Worm (Caenorhabditis elegans) whole organism, L4 larva: ENCODE results near the gene lips-10.

Experiments
- F10B5.3 ChIP-seq: sonication (generic microtip); optimal IDR thresholded peaks from 2 replicates; lab custom pipeline; 2016; ENCODE audit warnings: mild to moderate bottlenecking, missing genetic modification characterization, missing compliant biosample characterization
- T26A8.4 ChIP-seq: fragments of 200-800 bp; sonication (Bioruptor generic); IDR thresholded peaks from 2 replicates; pipeline ENCODE4 v1.3.6; 2022; ENCODE audit warnings: missing genetic modification characterization, missing compliant biosample characterization
- ZK546.5 ChIP-seq, 2 experiments: sonication (generic microtip); optimal IDR thresholded peaks; 2 replicates each; lab custom pipeline; 2017; ENCODE audit warnings: missing biosample characterization in 2 of 2, missing genetic modification characterization in 2 of 2
- ama-1 ChIP-seq: fragments of 150-350 bp; optimal IDR thresholded peaks from 2 replicates; lab custom pipeline; 2014; ENCODE audit warnings: inconsistent platforms, mixed read lengths
- ceh-20 ChIP-seq: fragments of 200-800 bp; sonication (Bioruptor generic); IDR thresholded peaks from 2 replicates; pipeline ENCODE4 v1.3.6; 2022; ENCODE audit warnings: missing genetic modification reagents, missing genetic modification characterization, missing compliant biosample characterization
- ceh-44 ChIP-seq: fragments of 200-800 bp; sonication (Bioruptor generic); IDR thresholded peaks from 2 replicates; pipeline ENCODE4 v1.3.6; 2022; ENCODE audit warnings: missing genetic modification reagents, missing genetic modification characterization, missing compliant biosample characterization
- cey-2 ChIP-seq: sonication (generic microtip); optimal IDR thresholded peaks from 3 replicates; lab custom pipeline; 2017; ENCODE audit warnings: missing genetic modification characterization, mild to moderate bottlenecking, missing compliant biosample characterization, antibody characterized with exemption, borderline replicate concordance; ENCODE audit not compliant: insufficient read depth
- daf-12 ChIP-seq: fragments of 150-350 bp; optimal IDR thresholded peaks from 2 replicates; lab custom pipeline; 2014; ENCODE audit warnings: missing biosample characterization, missing genetic modification reagents, missing genetic modification characterization
- daf-16 ChIP-seq, 3 experiments: sonication (generic microtip); optimal IDR thresholded peaks; 2 replicates each; lab custom pipeline; 2016 to 2017; ENCODE audit warnings: missing genetic modification characterization in 3 of 3, missing genetic modification reagents in 3 of 3, mild to moderate bottlenecking in 2 of 3, missing compliant biosample characterization in 2 of 3, missing biosample characterization in 1 of 3, moderate library complexity in 1 of 3
- egl-43 ChIP-seq: fragments of 200-800 bp; sonication (Bioruptor generic); IDR thresholded peaks from 2 replicates; pipeline ENCODE4 v1.3.6; 2022; ENCODE audit warnings: missing genetic modification reagents, missing genetic modification characterization, missing compliant biosample characterization
- fkh-10 ChIP-seq: fragments of 150-350 bp; optimal IDR thresholded peaks from 2 replicates; lab custom pipeline; 2014; ENCODE audit warnings: missing biosample characterization, missing genetic modification reagents, missing genetic modification characterization
- fos-1 ChIP-seq: fragments of 150-350 bp; optimal IDR thresholded peaks from 2 replicates; lab custom pipeline; 2014; ENCODE audit warnings: missing biosample characterization, missing genetic modification characterization
- lin-1 ChIP-seq: fragments of 200-800 bp; sonication (Bioruptor generic); IDR thresholded peaks from 2 replicates; pipeline ENCODE4 v1.3.6; 2022; ENCODE audit warnings: missing genetic modification reagents, missing genetic modification characterization, missing compliant biosample characterization
- lin-13 ChIP-seq: fragments of 150-350 bp; optimal IDR thresholded peaks from 2 replicates; lab custom pipeline; 2014; ENCODE audit warnings: missing biosample characterization, missing genetic modification reagents, missing genetic modification characterization
- lin-15B ChIP-seq: fragments of 150-350 bp; sonication (generic microtip); optimal IDR thresholded peaks from 3 replicates; lab custom pipeline; 2014; ENCODE audit warnings: missing biosample characterization, missing genetic modification characterization
- lin-38 ChIP-seq: fragments of 200-800 bp; sonication (Bioruptor generic); IDR thresholded peaks from 2 replicates; pipeline ENCODE4 v1.3.6; 2022; ENCODE audit warnings: missing genetic modification reagents, missing genetic modification characterization, missing compliant biosample characterization
- lir-3 ChIP-seq: sonication (generic microtip); optimal IDR thresholded peaks from 2 replicates; lab custom pipeline; 2016; ENCODE audit warnings: mild to moderate bottlenecking, missing genetic modification characterization, missing compliant biosample characterization
- madf-9 ChIP-seq: fragments of 200-800 bp; sonication (Bioruptor generic); conservative IDR thresholded peaks from 2 replicates; pipeline ENCODE4 v1.3.6; 2022; ENCODE audit warnings: missing genetic modification reagents, missing genetic modification characterization, missing compliant biosample characterization
- mes-2 ChIP-seq: sonication (generic microtip); optimal IDR thresholded peaks from 2 replicates; lab custom pipeline; 2016; ENCODE audit warnings: missing genotype, mild to moderate bottlenecking, missing genetic modification characterization, missing compliant biosample characterization; ENCODE audit not compliant: poor library complexity, severe bottlenecking
- mxl-2 ChIP-seq: fragments of 200-800 bp; sonication (Bioruptor generic); conservative IDR thresholded peaks from 2 replicates; pipeline ENCODE4 v1.3.6; 2022; ENCODE audit warnings: missing genetic modification reagents, missing genetic modification characterization, missing compliant biosample characterization
- nhr-111 ChIP-seq: fragments of 200-800 bp; sonication (Bioruptor generic); optimal IDR thresholded peaks from 2 replicates; lab custom pipeline; 2018; ENCODE audit warnings: mild to moderate bottlenecking, missing genetic modification characterization, missing compliant biosample characterization
- nhr-28 ChIP-seq: fragments of 150-350 bp; optimal IDR thresholded peaks from 2 replicates; lab custom pipeline; 2014; ENCODE audit warnings: missing biosample characterization, missing genetic modification characterization
- nhr-41 ChIP-seq: fragments of 200-800 bp; sonication (Bioruptor generic); IDR thresholded peaks from 2 replicates; pipeline ENCODE4 v1.3.6; 2022; ENCODE audit warnings: missing genetic modification reagents, missing genetic modification characterization, missing compliant biosample characterization
- nhr-76 ChIP-seq: fragments of 150-350 bp; optimal IDR thresholded peaks from 2 replicates; lab custom pipeline; 2014; ENCODE audit warnings: missing biosample characterization, missing genetic modification characterization
- set-16 ChIP-seq: fragments of 200-800 bp; sonication (Bioruptor generic); IDR thresholded peaks from 2 replicates; pipeline ENCODE4 v1.3.6; 2022; ENCODE audit warnings: missing genetic modification reagents, missing genetic modification characterization, missing compliant biosample characterization
- snpc-1.2 ChIP-seq: fragments of 200-800 bp; sonication (Bioruptor generic); IDR thresholded peaks from 2 replicates; pipeline ENCODE4 v1.3.6; 2022; ENCODE audit warnings: missing genetic modification reagents, missing genetic modification characterization, missing compliant biosample characterization
- snpc-4 ChIP-seq: fragments of 150-350 bp; optimal IDR thresholded peaks from 2 replicates; lab custom pipeline; 2014; ENCODE audit warnings: missing biosample characterization, missing genetic modification characterization
- spr-1 ChIP-seq: sonication (generic microtip); optimal IDR thresholded peaks from 2 replicates; lab custom pipeline; 2016; ENCODE audit warnings: mild to moderate bottlenecking, missing genetic modification characterization, missing compliant biosample characterization
- spr-3 ChIP-seq: fragments of 200-800 bp; sonication (Bioruptor generic); optimal IDR thresholded peaks from 2 replicates; lab custom pipeline; 2018; ENCODE audit warnings: mild to moderate bottlenecking, missing genetic modification characterization, missing compliant biosample characterization
- tra-1 ChIP-seq: fragments of 200-800 bp; sonication (Bioruptor generic); IDR thresholded peaks from 2 replicates; pipeline ENCODE4 v1.3.6; 2022; ENCODE audit warnings: missing genetic modification reagents, missing genetic modification characterization, missing compliant biosample characterization
- unc-130 ChIP-seq: sonication (generic microtip); optimal IDR thresholded peaks from 2 replicates; lab custom pipeline; 2016; ENCODE audit warnings: missing genetic modification reagents, missing genetic modification characterization, missing compliant biosample characterization
- unc-62 ChIP-seq, 3 experiments: fragments of 150-350 bp in 1 of 3; sonication (generic microtip); optimal IDR thresholded peaks in 2 of 3; peaks in 1 of 3; 1 replicate in 1 of 3; 2 replicates in 2 of 3; lab custom pipeline; 2014 to 2017; ENCODE audit warnings: missing biosample characterization in 3 of 3, missing genetic modification characterization in 3 of 3, missing genetic modification reagents in 3 of 3, missing genotype in 1 of 3
- zfp-3 ChIP-seq: fragments of 200-800 bp; sonication (Bioruptor generic); conservative IDR thresholded peaks from 2 replicates; pipeline ENCODE4 v1.3.6; 2022; ENCODE audit warnings: missing genetic modification reagents, missing genetic modification characterization, missing compliant biosample characterization
- zip-11 ChIP-seq: fragments of 200-800 bp; sonication (Bioruptor generic); IDR thresholded peaks from 2 replicates; pipeline ENCODE4 v1.3.6; 2022; ENCODE audit warnings: missing genetic modification characterization, missing compliant biosample characterization

lips-10 gene

ce11 chrII:8466874-8467273 is 27.9 kb downstream of the lips-10 start, which contains the start of gene F22B5.10:
F22B5.10 (plus strand) TSS chrII:8467174.
- TF ChIP-seq lin-38 (GFP tag; lab: Robert Waterston, UW) (peak; percentile 23; the same call in 1 of the 2 replicates), F10B5.3 (tag; lab: Kevin White, UChicago) (no peak), zfp-3 (GFP tag; lab: Robert Waterston, UW) (no peak), lir-3 (tag; lab: Kevin White, UChicago) (no peak), ama-1 (lab: Kevin White, UChicago) (peak; percentile 49), T26A8.4 (GFP tag; lab: Robert Waterston, UW) (no peak)

- TF ChIP-seq ceh-44 (GFP tag; lab: Robert Waterston, UW) = no peak
- TF ChIP-seq snpc-1.2 = no peak
- TF ChIP-seq mxl-2 = no peak
- TF ChIP-seq cey-2 (tag; lab: Kevin White, UChicago) = no peak
- TF ChIP-seq fos-1 (tag; lab: Kevin White, UChicago) = no peak
- no peak for TF ChIP-seq nhr-111 (GFP tag; lab: Kevin White, UChicago)
- TF ChIP-seq unc-130 = no peak
- TF ChIP-seq lin-1 (GFP tag; lab: Robert Waterston, UW) = no peak
- no peak for TF ChIP-seq daf-12 (tag; lab: Kevin White, UChicago)
- TF ChIP-seq unc-62 (GFP tag; optimal IDR thresholded peaks at IDR 0.05 in 1 of 2; lab: Kevin White, UChicago) = no peak
- TF ChIP-seq unc-62 (tag; optimal IDR thresholded peaks at IDR 0.05; lab: Kevin White, UChicago) = no peak
- no peak for TF ChIP-seq tra-1 (GFP tag; lab: Robert Waterston, UW)
- no peak for TF ChIP-seq nhr-28
- TF ChIP-seq T26A8.4 (GFP tag; lab: Robert Waterston, UW) = no peak
- no peak for TF ChIP-seq lin-15B (tag; lab: Kevin White, UChicago)
- TF ChIP-seq snpc-4 (tag; lab: Kevin White, UChicago) = no peak
- TF ChIP-seq fkh-10 (GFP tag; lab: Kevin White, UChicago) = no peak
- no peak for TF ChIP-seq spr-3 (GFP tag; lab: Kevin White, UChicago)
- TF ChIP-seq ZK546.5 (tag; optimal IDR thresholded peaks at IDR 0.05; lab: Kevin White, UChicago) = no peak
- no peak for TF ChIP-seq daf-16 (GFP tag; optimal IDR thresholded peaks at IDR 0.05; lab: Kevin White, UChicago)
- TF ChIP-seq daf-16 (tag; optimal IDR thresholded peaks at IDR 0.05; lab: Kevin White, UChicago) = no peak
Measured at ce11 chrII:8467809-8468208, 28.8 kb downstream of the lips-10 start, which contains the start of gene M05D6.2. M05D6.2 (plus strand) TSS chrII:8468109.

- TF ChIP-seq set-16 (GFP tag; lab: Robert Waterston, UW) (no peak), nhr-76 (tag; lab: Kevin White, UChicago) (no peak), spr-1 (tag; lab: Kevin White, UChicago) (no peak), zip-11 (GFP tag; lab: Robert Waterston, UW) (no peak), nhr-41 (no peak), ama-1 (lab: Kevin White, UChicago) (no peak), ceh-20 (no peak), unc-130 (no peak), egl-43 (GFP tag; lab: Robert Waterston, UW) (no peak), mes-2 (tag; lab: Kevin White, UChicago) (no peak), lin-13 (no peak)
Measured at ce11 chrII:8471139-8471538, 32.2 kb downstream of the lips-10 start, which contains the start of gene M05D6.8. M05D6.8 (minus strand) TSS chrII:8471239.

ce11 chrII:8472916-8473315 is 33.9 kb downstream of the lips-10 start:
- TF ChIP-seq madf-9 (no peak), ZK546.5 (tag; optimal IDR thresholded peaks at IDR 0.05; lab: Kevin White, UChicago) (no peak), unc-62 (GFP tag; optimal IDR thresholded peaks at IDR 0.05 in 1 of 2; lab: Kevin White, UChicago) (peak in 1 of 2 experiments; percentile 91), unc-62 (tag; optimal IDR thresholded peaks at IDR 0.05; lab: Kevin White, UChicago) (no peak)
